Worm (Caenorhabditis elegans): ENCODE results near the gene C27F2.7.

The C27F2.7 gene

ce11 chrIII:5013915-5014346, 29.6 kb upstream of the C27F2.7 start:
- TF ChIP-seq ceh-44 (GFP tag; IDR thresholded peaks at IDR 0.05) (no peak), nhr-25 (tag; optimal IDR thresholded peaks at IDR 0.05; ENCODE audit: borderline replicate concordance, insufficient read depth) (peak; percentile 62), ces-1 (GFP tag; optimal IDR thresholded peaks at IDR 0.05) (peak; percentile 71), R02D3.7 (tag; optimal IDR thresholded peaks at IDR 0.05) (no peak), ceh-62 (tag; optimal IDR thresholded peaks at IDR 0.05) (no peak), unc-62 (GFP tag; optimal IDR thresholded peaks at IDR 0.05 in 1 of 2) (peak in 1 of 2 experiments; percentile 99), unc-62 (tag; optimal IDR thresholded peaks at IDR 0.05) (no peak), lin-38 (GFP tag; IDR thresholded peaks at IDR 0.05) (peak; percentile 67), F37D6.2 (tag; optimal IDR thresholded peaks at IDR 0.05) (peak; percentile 85), ceh-82 (tag; optimal IDR thresholded peaks at IDR 0.05) (no peak), set-16 (GFP tag; IDR thresholded peaks at IDR 0.05) (peak; percentile 77), nhr-10 (tag; optimal IDR thresholded peaks at IDR 0.05) (peak; percentile 69), aha-1 (tag) (peak; percentile 98), nhr-77 (tag; optimal IDR thresholded peaks at IDR 0.05) (peak; percentile 85), Y5F2A.4 (GFP tag; optimal IDR thresholded peaks at IDR 0.05) (no peak), daf-8 (GFP tag; IDR thresholded peaks at IDR 0.05) (no peak), mes-2 (tag; optimal IDR thresholded peaks at IDR 0.05; ENCODE audit: poor library complexity, severe bottlenecking) (peak; percentile 75), daf-16 (GFP tag; optimal IDR thresholded peaks at IDR 0.05) (peak; percentile 22 to 27), daf-16 (tag; optimal IDR thresholded peaks at IDR 0.05) (peak; percentile 17), php-3 (GFP tag; IDR thresholded peaks at IDR 0.05) (peak; percentile 71; the same call in 1 of the 2 replicates), vab-7 (GFP tag; IDR thresholded peaks at IDR 0.05) (0 out of 2 replicates have a peak, but pooled peaks have one; percentile 39), snpc-1.2 (GFP tag; IDR thresholded peaks at IDR 0.05) (no peak), hlh-11 (tag; optimal IDR thresholded peaks at IDR 0.05) (peak; percentile 94), pqm-1 (tag; optimal IDR thresholded peaks at IDR 0.05) (no peak), hif-1 (tag; optimal IDR thresholded peaks at IDR 0.05) (peak in 1 of 2 experiments; percentile 73), F10B5.3 (tag; optimal IDR thresholded peaks at IDR 0.05) (no peak), mxl-3 (GFP tag; optimal IDR thresholded peaks at IDR 0.05) (peak; percentile 73), ceh-28 (tag; optimal IDR thresholded peaks at IDR 0.05) (peak; percentile 65), daf-12 (tag; optimal IDR thresholded peaks at IDR 0.05) (no peak), tra-1 (GFP tag; IDR thresholded peaks at IDR 0.05) (0 out of 2 replicates have a peak, but pooled peaks have one; percentile 34), dmd-6 (GFP tag; IDR thresholded peaks at IDR 0.05) (peak; percentile 64), ztf-11 (tag; optimal IDR thresholded peaks at IDR 0.05) (no peak), nhr-11 (tag; optimal IDR thresholded peaks at IDR 0.05) (peak; percentile 94), saeg-2 (GFP tag; IDR thresholded peaks at IDR 0.05) (no peak), lir-3 (tag; optimal IDR thresholded peaks at IDR 0.05) (no peak), spr-1 (tag; optimal IDR thresholded peaks at IDR 0.05) (peak; percentile 54), rbr-2 (tag; optimal IDR thresholded peaks at IDR 0.05) (peak; percentile 90), ctbp-1 (GFP tag; IDR thresholded peaks at IDR 0.05) (peak; percentile 85), nhr-111 (GFP tag; optimal IDR thresholded peaks at IDR 0.05) (no peak), hmg-1.1 (GFP tag; IDR thresholded peaks at IDR 0.05) (peak; percentile 93), ztf-7 (tag; optimal IDR thresholded peaks at IDR 0.05) (peak; percentile 79), ZK337.2 (GFP tag; IDR thresholded peaks at IDR 0.05) (no peak), lin-29 (GFP tag; IDR thresholded peaks at IDR 0.05) (no peak), arid-1 (GFP tag; conservative IDR thresholded peaks at IDR 0.05) (0 out of 2 replicates have a peak, but pooled peaks have one; percentile 15), nhr-6 (tag; optimal IDR thresholded peaks at IDR 0.05) (peak; percentile 65), lin-13 (GFP tag; optimal IDR thresholded peaks at IDR 0.05) (peak; percentile 63), lim-7 (GFP tag; IDR thresholded peaks at IDR 0.05) (0 out of 2 replicates have a peak, but pooled peaks have one; percentile 35), lin-1 (GFP tag; IDR thresholded peaks at IDR 0.05) (peak; percentile 32; the same call in 1 of the 2 replicates), mep-1 (tag; optimal IDR thresholded peaks at IDR 0.05) (peak; percentile 97), zip-2 (tag; optimal IDR thresholded peaks at IDR 0.05) (peak; percentile 34), gei-8 (GFP tag; optimal IDR thresholded peaks at IDR 0.05) (peak; percentile 21), mxl-2 (GFP tag; conservative IDR thresholded peaks at IDR 0.05) (no peak)

Data from whole organism, L4 larva.